Fruit fly (Drosophila melanogaster) whole organism, embryonic: ENCODE data around the gene pHCl-1.

Source experiments
- CG10543 ChIP-seq: fragments of 200-800 bp; sonication (Bioruptor generic); optimal IDR thresholded peaks from 3 replicates; lab custom pipeline; 2017; ENCODE audit warnings: missing biosample characterization, mild to moderate bottlenecking, missing genetic modification characterization, moderate library complexity
- CG12104 ChIP-seq: fragments of 200-800 bp; sonication (Bioruptor generic); optimal IDR thresholded peaks from 3 replicates; lab custom pipeline; 2016; ENCODE audit warnings: missing biosample characterization, missing genetic modification characterization
- CG14014 ChIP-seq: fragments of 200-800 bp; sonication (Bioruptor generic); IDR thresholded peaks from 2 replicates; pipeline ENCODE4 v1.3.6; 2022; ENCODE audit warnings: missing biosample characterization, missing genetic modification characterization
- CG1832 ChIP-seq: fragments of 200-800 bp; sonication (Bioruptor generic); optimal IDR thresholded peaks from 2 replicates; lab custom pipeline; 2017; ENCODE audit warnings: missing biosample characterization, mild to moderate bottlenecking, missing genetic modification characterization, inconsistent platforms
- CG18599 ChIP-seq: fragments of 200-800 bp; sonication (Bioruptor generic); optimal IDR thresholded peaks from 3 replicates; lab custom pipeline; 2017; ENCODE audit warnings: missing biosample characterization, missing genetic modification characterization, mild to moderate bottlenecking, moderate library complexity, missing genetic modification reagents
- CG2116 ChIP-seq: fragments of 200-800 bp; sonication (Bioruptor generic); optimal IDR thresholded peaks from 3 replicates; lab custom pipeline; 2018; ENCODE audit warnings: missing biosample characterization, mild to moderate bottlenecking, missing genetic modification characterization
- CG2678 ChIP-seq: fragments of 200-800 bp; sonication (Bioruptor generic); optimal IDR thresholded peaks from 3 replicates; lab custom pipeline; 2019; ENCODE audit warnings: missing biosample characterization, mild to moderate bottlenecking, missing genetic modification characterization, moderate library complexity
- CG32767 ChIP-seq: fragments of 200-800 bp; sonication (Bioruptor generic); IDR thresholded peaks from 2 replicates; pipeline ENCODE4 v1.3.6; 2022; ENCODE audit warnings: missing biosample characterization, missing genetic modification characterization
- CG3281 ChIP-seq: fragments of 200-800 bp; sonication (Bioruptor generic); optimal IDR thresholded peaks from 3 replicates; lab custom pipeline; 2017; ENCODE audit warnings: missing biosample characterization, mild to moderate bottlenecking, missing genetic modification characterization
- CG33213 ChIP-seq: fragments of 200-800 bp; sonication (Bioruptor generic); optimal IDR thresholded peaks from 3 replicates; lab custom pipeline; 2016; ENCODE audit warnings: missing biosample characterization, missing genetic modification characterization
- CG33557 ChIP-seq: fragments of 200-800 bp; sonication (Bioruptor generic); optimal IDR thresholded peaks from 2 replicates; lab custom pipeline; 2019; ENCODE audit warnings: missing biosample characterization, mild to moderate bottlenecking, missing genetic modification characterization, moderate library complexity
- CG34224 ChIP-seq: fragments of 200-800 bp; sonication (Bioruptor generic); IDR thresholded peaks from 3 replicates; pipeline ENCODE4 v1.3.6; 2022; ENCODE audit warnings: missing biosample characterization, missing genetic modification characterization; ENCODE audit not compliant: partially characterized antibody
- CG4282 ChIP-seq: fragments of 200-800 bp; sonication (Bioruptor generic); optimal IDR thresholded peaks from 2 replicates; lab custom pipeline; 2016; ENCODE audit warnings: missing biosample characterization, missing genetic modification characterization
- CG4328 ChIP-seq: fragments of 200-800 bp; sonication (Bioruptor generic); optimal IDR thresholded peaks from 3 replicates; lab custom pipeline; 2017; ENCODE audit warnings: missing biosample characterization, missing genetic modification reagents, missing genetic modification characterization
- CG4707 ChIP-seq: fragments of 200-800 bp; sonication (Bioruptor generic); optimal IDR thresholded peaks from 2 replicates; lab custom pipeline; 2018; ENCODE audit warnings: missing biosample characterization, mild to moderate bottlenecking, missing genetic modification characterization, moderate library complexity
- CG7839 ChIP-seq: fragments of 200-800 bp; sonication (Bioruptor generic); optimal IDR thresholded peaks from 3 replicates; lab custom pipeline; 2018; ENCODE audit warnings: missing biosample characterization, mild to moderate bottlenecking, missing genetic modification characterization, moderate library complexity
- CG7928 ChIP-seq: fragments of 200-800 bp; sonication (Bioruptor generic); optimal IDR thresholded peaks from 2 replicates; lab custom pipeline; 2017; ENCODE audit warnings: missing biosample characterization, mild to moderate bottlenecking, missing genetic modification characterization
- CG8388 ChIP-seq: fragments of 200-800 bp; sonication (Bioruptor generic); optimal IDR thresholded peaks from 2 replicates; lab custom pipeline; 2019; ENCODE audit warnings: missing biosample characterization, mild to moderate bottlenecking, missing genetic modification characterization, moderate library complexity
- CG9609 ChIP-seq: fragments of 200-800 bp; sonication (Bioruptor generic); optimal IDR thresholded peaks from 3 replicates; lab custom pipeline; 2016; ENCODE audit warnings: missing biosample characterization, missing genetic modification characterization
- CrebB ChIP-seq: fragments of 200-800 bp; sonication (Bioruptor generic); optimal IDR thresholded peaks from 3 replicates; lab custom pipeline; 2018; ENCODE audit warnings: missing biosample characterization, mild to moderate bottlenecking, missing genetic modification characterization
- D19A ChIP-seq: fragments of 200-800 bp; optimal IDR thresholded peaks from 3 replicates; lab custom pipeline; 2019; ENCODE audit warnings: missing biosample characterization, mild to moderate bottlenecking, missing genetic modification characterization, moderate library complexity
- D19B ChIP-seq: fragments of 200-800 bp; sonication (Bioruptor generic); optimal IDR thresholded peaks from 2 replicates; lab custom pipeline; 2017; ENCODE audit warnings: missing biosample characterization, mild to moderate bottlenecking, missing genetic modification characterization
- Dad ChIP-seq: fragments of 200-800 bp; sonication (Bioruptor generic); optimal IDR thresholded peaks from 3 replicates; lab custom pipeline; 2016; ENCODE audit warnings: missing biosample characterization, missing genetic modification characterization
- Eip74EF ChIP-seq, 2 experiments: fragments of 200-800 bp in 1 of 2; fragments of >200 bp in 1 of 2; sonication (Bioruptor generic) in 1 of 2; optimal IDR thresholded peaks; 2 replicates each; lab custom pipeline; 2017 to 2019; ENCODE audit warnings: missing biosample characterization in 2 of 2, missing genetic modification characterization in 2 of 2, mild to moderate bottlenecking in 1 of 2, moderate library complexity in 1 of 2
- Fer2 ChIP-seq: fragments of 200-800 bp; sonication (Bioruptor generic); optimal IDR thresholded peaks from 2 replicates; lab custom pipeline; 2018; ENCODE audit warnings: missing biosample characterization, mild to moderate bottlenecking, missing genetic modification characterization, moderate library complexity
- HLH54F ChIP-seq: fragments of 200-800 bp; sonication (Bioruptor generic); optimal IDR thresholded peaks from 3 replicates; lab custom pipeline; 2016; ENCODE audit warnings: missing biosample characterization, missing genetic modification characterization
- Hmr ChIP-seq: fragments of 200-800 bp; sonication (Bioruptor generic); optimal IDR thresholded peaks from 3 replicates; lab custom pipeline; 2017; ENCODE audit warnings: mild to moderate bottlenecking, missing biosample characterization, missing genetic modification reagents, missing genetic modification characterization
- MBD-R2 ChIP-seq: fragments of 200-800 bp; sonication (Bioruptor generic); IDR thresholded peaks from 2 replicates; pipeline ENCODE4 v1.3.6; 2022; ENCODE audit warnings: missing biosample characterization, missing genetic modification characterization
- Nf-YA ChIP-seq: fragments of 200-800 bp; sonication (Bioruptor generic); IDR thresholded peaks from 2 replicates; pipeline ENCODE4 v1.3.6; 2022; ENCODE audit warnings: missing biosample characterization, missing genetic modification characterization
- Nf-YC ChIP-seq: fragments of 200-800 bp; optimal IDR thresholded peaks from 3 replicates; lab custom pipeline; 2019; ENCODE audit warnings: missing biosample characterization, mild to moderate bottlenecking, missing genetic modification characterization, moderate library complexity
- Rfx ChIP-seq: fragments of 200-800 bp; sonication (Bioruptor generic); IDR thresholded peaks from 2 replicates; pipeline ENCODE4 v1.3.6; 2022; ENCODE audit warnings: missing biosample characterization, missing genetic modification characterization
- Scr ChIP-seq: fragments of 200-800 bp; sonication (Bioruptor generic); IDR thresholded peaks from 2 replicates; pipeline ENCODE4 v1.3.6; 2022; ENCODE audit warnings: missing biosample characterization, missing genetic modification characterization; ENCODE audit not compliant: partially characterized antibody
- Spps ChIP-seq: fragments of 200-800 bp; sonication (Bioruptor generic); optimal IDR thresholded peaks from 2 replicates; lab custom pipeline; 2018; ENCODE audit warnings: missing biosample characterization, mild to moderate bottlenecking, missing genetic modification characterization
- bab2 ChIP-seq: fragments of 200-800 bp; sonication (Bioruptor generic); optimal IDR thresholded peaks from 2 replicates; lab custom pipeline; 2016; ENCODE audit warnings: missing biosample characterization, missing genetic modification characterization
- caup ChIP-seq: fragments of 200-800 bp; sonication (Bioruptor generic); optimal IDR thresholded peaks from 3 replicates; lab custom pipeline; 2017; ENCODE audit warnings: missing biosample characterization, mild to moderate bottlenecking, missing genetic modification characterization, moderate library complexity; ENCODE audit not compliant: severe bottlenecking
- chif ChIP-seq, 2 experiments: fragments of 200-800 bp; sonication (Bioruptor generic); optimal IDR thresholded peaks; 3 replicates each; lab custom pipeline; 2016; ENCODE audit warnings: missing biosample characterization in 2 of 2, missing genetic modification characterization in 2 of 2
- chm ChIP-seq: fragments of 200-800 bp; sonication (Bioruptor generic); IDR thresholded peaks from 2 replicates; pipeline ENCODE4 v1.3.6; 2022; ENCODE audit warnings: missing biosample characterization, missing genetic modification characterization
- ci ChIP-seq: fragments of 200-800 bp; sonication (Bioruptor generic); IDR thresholded peaks from 3 replicates; pipeline ENCODE4 v1.3.6; 2022; ENCODE audit warnings: missing biosample characterization, missing genetic modification characterization
- dmrt11E ChIP-seq: fragments of 200-800 bp; sonication (Bioruptor generic); optimal IDR thresholded peaks from 3 replicates; lab custom pipeline; 2018; ENCODE audit warnings: missing biosample characterization, mild to moderate bottlenecking, missing genetic modification characterization, moderate library complexity
- ems ChIP-seq: fragments of 200-800 bp; sonication (Bioruptor generic); optimal IDR thresholded peaks from 3 replicates; lab custom pipeline; 2016; ENCODE audit warnings: missing biosample characterization, missing genetic modification characterization
- fd3F ChIP-seq: fragments of 200-800 bp; sonication (Bioruptor generic); optimal IDR thresholded peaks from 2 replicates; lab custom pipeline; 2018; ENCODE audit warnings: missing biosample characterization, mild to moderate bottlenecking, missing genetic modification characterization, moderate library complexity
- ftz-f1 ChIP-seq: fragments of 200-800 bp; sonication (Bioruptor generic); optimal IDR thresholded peaks from 2 replicates; lab custom pipeline; 2016; ENCODE audit warnings: missing biosample characterization, missing genetic modification characterization
- lbe ChIP-seq: fragments of 200-800 bp; sonication (Bioruptor generic); optimal IDR thresholded peaks from 2 replicates; lab custom pipeline; 2016; ENCODE audit warnings: missing biosample characterization, mild to moderate bottlenecking, missing genetic modification characterization
- maf-S ChIP-seq: fragments of 200-800 bp; sonication (Bioruptor generic); optimal IDR thresholded peaks from 2 replicates; lab custom pipeline; 2016; ENCODE audit warnings: missing biosample characterization, missing genetic modification characterization
- nerfin-2 ChIP-seq: fragments of 200-800 bp; sonication (Bioruptor generic); IDR thresholded peaks from 2 replicates; pipeline ENCODE4 v1.3.6; 2022; ENCODE audit warnings: missing biosample characterization, missing genetic modification characterization; ENCODE audit not compliant: partially characterized antibody
- org-1 ChIP-seq: fragments of 200-800 bp; sonication (Bioruptor generic); optimal IDR thresholded peaks from 2 replicates; lab custom pipeline; 2017; ENCODE audit warnings: missing biosample characterization, missing genetic modification characterization
- pfk ChIP-seq: fragments of 200-800 bp; sonication (Bioruptor generic); optimal IDR thresholded peaks from 2 replicates; lab custom pipeline; 2018; ENCODE audit warnings: missing biosample characterization, mild to moderate bottlenecking, missing genetic modification characterization, moderate library complexity
- ttk ChIP-seq: fragments of 200-800 bp; sonication (Bioruptor generic); IDR thresholded peaks from 2 replicates; pipeline ENCODE4 v2.1.2; 2022; ENCODE audit warnings: missing biosample characterization, missing genetic modification characterization

The pHCl-1 gene

DNA sequence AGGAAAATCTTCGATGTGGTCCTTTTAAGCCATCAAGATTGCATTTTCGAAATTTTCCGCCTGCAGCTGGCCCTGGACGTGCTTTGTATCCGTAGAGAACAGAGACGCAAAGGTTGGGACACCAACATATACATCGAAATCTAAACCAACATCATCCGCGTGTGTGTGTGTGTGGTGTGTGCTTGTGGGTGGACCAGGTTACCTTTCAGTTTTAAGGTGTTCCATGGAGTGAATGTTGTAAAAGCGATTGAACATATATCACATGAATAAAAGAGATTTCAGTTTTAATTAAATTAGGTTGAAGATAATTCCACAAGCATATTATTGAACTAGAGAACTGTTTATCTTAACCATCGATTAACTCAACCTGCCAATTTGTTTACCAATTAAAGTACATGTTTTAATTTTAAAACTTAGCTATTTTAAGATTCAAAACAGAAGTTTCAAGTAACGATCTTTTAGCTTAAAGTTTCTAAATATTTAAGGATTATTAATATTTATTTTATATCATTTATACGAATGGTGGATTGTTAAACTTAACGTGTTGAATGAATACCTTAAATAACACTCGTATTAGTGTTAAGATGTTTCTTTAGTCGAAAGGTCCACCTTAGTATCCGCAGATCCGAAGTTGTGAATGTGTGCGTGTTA, 71.7 kb downstream of the pHCl-1 start (continued):
- TF ChIP-seq CG1832 (GFP tag; lab: Kevin White, UChicago) (no peak), CG4282 (GFP tag; lab: Kevin White, UChicago) (peak; percentile 54), Spps (tag; lab: Kevin White, UChicago) (peak; percentile 29), ttk (GFP tag; lab: Robert Waterston, UW) (no peak), CG4328 (GFP tag; lab: Kevin White, UChicago) (peak; percentile 90), Fer2 (tag; lab: Kevin White, UChicago) (peak; percentile 84), ci (peak; percentile 76), lbe (GFP tag; lab: Kevin White, UChicago) (peak; percentile 34), CG10543 (GFP tag; lab: Kevin White, UChicago) (peak; percentile 91), CG4707 (no peak), CG18599 (GFP tag; lab: Kevin White, UChicago) (peak; percentile 91), chif (GFP tag; optimal IDR thresholded peaks at IDR 0.05; lab: Kevin White, UChicago) (peak; percentile 43 to 59), CG32767 (GFP tag; lab: Robert Waterston, UW) (peak; percentile 15; the same call in 1 of the 2 replicates), dmrt11E (tag; lab: Kevin White, UChicago) (peak; percentile 37), CrebB (tag; lab: Kevin White, UChicago) (peak; percentile 58), bab2 (GFP tag; lab: Kevin White, UChicago) (peak; percentile 35), CG34224 (GFP tag; lab: Robert Waterston, UW) (0 out of 3 replicates have a peak, but pooled peaks have one; percentile 47), Dad (GFP tag; lab: Kevin White, UChicago) (peak; percentile 19), D19A (tag; lab: Kevin White, UChicago) (peak; percentile 84), CG14014 (GFP tag; lab: Robert Waterston, UW) (peak; percentile 47), Eip74EF (GFP tag; optimal IDR thresholded peaks at IDR 0.05; lab: Kevin White, UChicago) (peak in 1 of 2 experiments; percentile 71), CG9609 (GFP tag; lab: Kevin White, UChicago) (peak; percentile 62), CG12104 (peak; percentile 77), ftz-f1 (GFP tag; lab: Kevin White, UChicago) (peak; percentile 15), ems (GFP tag; lab: Kevin White, UChicago) (peak; percentile 45), CG3281 (GFP tag; lab: Kevin White, UChicago) (peak; percentile 93), CG2678 (tag; lab: Kevin White, UChicago) (peak; percentile 94), Rfx (GFP tag; lab: Robert Waterston, UW) (peak; percentile 76), CG2116 (GFP tag; lab: Kevin White, UChicago) (no peak), Scr (peak; percentile 10; the same call in 1 of the 2 replicates), Nf-YA (GFP tag; lab: Robert Waterston, UW) (no peak), maf-S (GFP tag; lab: Kevin White, UChicago) (peak; percentile 54), caup (GFP tag; lab: Kevin White, UChicago) (peak; percentile 82), CG7839 (peak; percentile 85), fd3F (peak; percentile 81), CG33213 (GFP tag; lab: Kevin White, UChicago) (no peak), D19B (GFP tag; lab: Kevin White, UChicago) (peak; percentile 75), Nf-YC (peak; percentile 88), pfk (no peak), chm (GFP tag; lab: Robert Waterston, UW) (0 out of 2 replicates have a peak, but pooled peaks have one; percentile 37), nerfin-2 (GFP tag; lab: Robert Waterston, UW) (0 out of 2 replicates have a peak, but pooled peaks have one; percentile 3), CG7928 (GFP tag; lab: Kevin White, UChicago) (no peak), org-1 (GFP tag; lab: Kevin White, UChicago) (peak; percentile 80), CG33557 (GFP tag; lab: Kevin White, UChicago) (peak; percentile 44), MBD-R2 (peak; percentile 36; the same call in 1 of the 2 replicates), HLH54F (GFP tag; lab: Kevin White, UChicago) (peak; percentile 40), Hmr (GFP tag; lab: Kevin White, UChicago) (peak; percentile 93), CG8388 (peak; percentile 63)
